Fruit fly (Drosophila melanogaster) whole organism, embryonic: ENCODE results near the gene CG17780.

Experiments used
- CG11247 ChIP-seq: fragments of 200-800 bp; sonication (Bioruptor generic); IDR thresholded peaks from 2 replicates; pipeline ENCODE4 v1.3.6; 2022; ENCODE audit warnings: missing biosample characterization, missing genetic modification characterization
- CG1792 ChIP-seq: fragments of 200-800 bp; sonication (Bioruptor generic); optimal IDR thresholded peaks from 2 replicates; lab custom pipeline; 2016; ENCODE audit warnings: missing biosample characterization, missing genetic modification characterization
- CG3281 ChIP-seq: fragments of 200-800 bp; sonication (Bioruptor generic); optimal IDR thresholded peaks from 3 replicates; lab custom pipeline; 2017; ENCODE audit warnings: missing biosample characterization, mild to moderate bottlenecking, missing genetic modification characterization
- CG6854 ChIP-seq: fragments of 200-800 bp; sonication (Bioruptor generic); optimal IDR thresholded peaks from 3 replicates; lab custom pipeline; 2017; ENCODE audit warnings: missing biosample characterization, mild to moderate bottlenecking, missing genetic modification characterization
- Camta ChIP-seq: fragments of 200-800 bp; sonication (Bioruptor generic); optimal IDR thresholded peaks from 2 replicates; lab custom pipeline; 2016; ENCODE audit warnings: missing biosample characterization, missing genetic modification characterization
- Ets65A ChIP-seq: fragments of 200-800 bp; sonication (Bioruptor generic); peaks from one replicate; lab custom pipeline; 2016; ENCODE audit warnings: missing biosample characterization, missing genetic modification characterization
- Hey ChIP-seq: fragments of 200-800 bp; sonication (Bioruptor generic); optimal IDR thresholded peaks from 3 replicates; lab custom pipeline; 2018; ENCODE audit warnings: missing biosample characterization, mild to moderate bottlenecking, missing genetic modification characterization
- ap ChIP-seq: fragments of 200-800 bp; sonication (Bioruptor generic); IDR thresholded peaks from 2 replicates; pipeline ENCODE4 v1.3.6; 2022; ENCODE audit warnings: missing biosample characterization, missing genetic modification characterization
- ewg ChIP-seq: fragments of 200-800 bp; sonication (Bioruptor generic); optimal IDR thresholded peaks from 3 replicates; lab custom pipeline; 2017; ENCODE audit warnings: mild to moderate bottlenecking, missing biosample characterization, missing genetic modification reagents, missing genetic modification characterization
- exex ChIP-seq: fragments of 200-800 bp; sonication (Bioruptor generic); optimal IDR thresholded peaks from 4 replicates; lab custom pipeline; 2018; ENCODE audit warnings: missing biosample characterization, mild to moderate bottlenecking, missing genetic modification characterization, moderate library complexity

- TF ChIP-seq CG6854 (no peak), Camta (GFP tag; lab: Kevin White, UChicago) (no peak), CG11247 (GFP tag; lab: Robert Waterston, UW) (no peak), ap (GFP tag; lab: Robert Waterston, UW) (no peak), CG1792 (GFP tag; lab: Kevin White, UChicago) (no peak), Ets65A (GFP tag; lab: Kevin White, UChicago) (no peak), exex (tag; lab: Kevin White, UChicago) (no peak), Hey (tag; lab: Kevin White, UChicago) (no peak), CG3281 (GFP tag; lab: Kevin White, UChicago) (no peak), ewg (GFP tag; lab: Kevin White, UChicago) (no peak)
Measured at dm6 chr3R:24362838-24363237, 22.0 kb downstream of the CG17780 start, which contains the start of gene CG33340.
